Worm (Caenorhabditis elegans): ENCODE measurements around the gene prx-14.

prx-14 gene

DNA sequence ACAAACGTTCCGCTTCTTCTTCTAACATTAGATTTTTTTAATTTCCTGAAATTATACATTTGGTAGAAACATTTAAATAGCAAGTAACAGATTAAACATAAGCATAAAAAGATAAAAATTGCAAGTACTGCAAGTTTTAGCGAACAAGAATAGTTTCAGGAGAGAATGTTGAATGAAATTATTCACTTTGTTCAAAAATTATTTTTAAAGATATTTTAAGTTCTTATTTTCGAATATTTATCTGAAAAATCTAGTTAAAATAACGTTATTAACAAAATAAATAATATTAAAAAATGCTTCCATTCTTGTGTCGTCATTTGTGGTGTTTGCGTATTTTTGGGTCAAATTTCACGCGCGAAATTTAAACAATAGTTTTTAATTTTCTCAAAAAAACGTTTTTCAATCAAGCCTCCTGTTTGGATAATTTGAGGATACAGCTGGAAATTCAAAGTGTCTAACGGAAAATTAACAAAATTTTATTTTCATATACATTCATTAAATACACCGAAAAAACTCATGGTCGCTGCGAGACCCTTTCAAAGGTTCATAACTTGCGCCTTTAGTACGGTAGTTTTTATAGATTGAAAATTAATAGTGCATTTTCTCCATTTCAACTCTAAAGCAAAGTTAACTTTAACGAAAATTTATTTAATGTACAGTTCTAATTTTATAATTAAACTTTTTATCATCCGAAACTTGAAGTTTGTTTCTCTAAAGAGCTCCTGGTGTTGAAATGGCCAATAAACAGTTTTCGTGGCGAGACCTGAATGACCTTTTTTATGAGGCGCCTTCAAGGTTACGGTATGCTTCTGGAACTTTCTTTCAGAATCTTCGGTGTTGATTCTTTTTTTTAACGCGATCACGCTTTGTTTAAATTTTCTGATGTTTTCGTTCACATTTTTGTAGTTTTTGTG, 40.4 kb upstream of the prx-14 start, which contains the start of gene skih-2 (continued):
- no peak for TF ChIP-seq attf-5 (GFP tag; optimal IDR thresholded peaks at IDR 0.05)
- TF ChIP-seq B0336.3 (GFP tag; IDR thresholded peaks at IDR 0.05): no peak
- peak; percentile 91 for TF ChIP-seq xnd-1 (tag; optimal IDR thresholded peaks at IDR 0.05)
- TF ChIP-seq nhr-120 (GFP tag; IDR thresholded peaks at IDR 0.05): no peak
- TF ChIP-seq gei-17 (GFP tag; optimal IDR thresholded peaks at IDR 0.05): no peak
- TF ChIP-seq hrde-1 (tag; optimal IDR thresholded peaks at IDR 0.05; ENCODE audit: borderline replicate concordance): no peak
- TF ChIP-seq ceh-100 (GFP tag; IDR thresholded peaks at IDR 0.05): peak; percentile 44
- no peak for TF ChIP-seq sea-2 (GFP tag; IDR thresholded peaks at IDR 0.05)
- TF ChIP-seq hmg-20 (GFP tag; IDR thresholded peaks at IDR 0.05): no peak
- no peak for TF ChIP-seq ceh-27 (GFP tag; optimal IDR thresholded peaks at IDR 0.05)
- peak; percentile 14 for TF ChIP-seq snpc-3.4 (tag; optimal IDR thresholded peaks at IDR 0.05)
- TF ChIP-seq rec-8 (tag; optimal IDR thresholded peaks at IDR 0.05): no peak
- TF ChIP-seq let-526 (GFP tag; IDR thresholded peaks at IDR 0.05): no peak
- TF ChIP-seq Y53G8AR.9 (GFP tag; conservative IDR thresholded peaks at IDR 0.05): no peak
- no peak for TF ChIP-seq K11D2.4 (GFP tag; IDR thresholded peaks at IDR 0.05)
- TF ChIP-seq hlh-12 (tag; optimal IDR thresholded peaks at IDR 0.05): no peak
- TF ChIP-seq F49E8.2 (tag; optimal IDR thresholded peaks at IDR 0.05; ENCODE audit: insufficient read depth): peak; percentile 66
- TF ChIP-seq F33H1.4 (GFP tag; IDR thresholded peaks at IDR 0.05): peak; percentile 89
- no peak for TF ChIP-seq lin-40 (tag; optimal IDR thresholded peaks at IDR 0.05)
- TF ChIP-seq chd-7 (tag; optimal IDR thresholded peaks at IDR 0.05): no peak
- TF ChIP-seq lag-1 (GFP tag; IDR thresholded peaks at IDR 0.05): no peak
- TF ChIP-seq snpc-1.3 (tag; optimal IDR thresholded peaks at IDR 0.05; ENCODE audit: insufficient read depth): no peak
- TF ChIP-seq dpff-1 (tag; optimal IDR thresholded peaks at IDR 0.05): no peak
- no peak for TF ChIP-seq ztf-3 (GFP tag; optimal IDR thresholded peaks at IDR 0.05)
- TF ChIP-seq akir-1 (GFP tag; optimal IDR thresholded peaks at IDR 0.05): no peak
- no peak for TF ChIP-seq tbx-9 (tag; optimal IDR thresholded peaks at IDR 0.05; ENCODE audit: borderline replicate concordance)
- no peak for TF ChIP-seq madf-3 (GFP tag; IDR thresholded peaks at IDR 0.05)
- TF ChIP-seq F23B12.7 (tag; optimal IDR thresholded peaks at IDR 0.05; ENCODE audit: insufficient read depth): no peak
- TF ChIP-seq mcd-1 (GFP tag; IDR thresholded peaks at IDR 0.05): no peak
- TF ChIP-seq F57A8.1 (GFP tag; optimal IDR thresholded peaks at IDR 0.05): no peak
- TF ChIP-seq unc-130 (GFP tag; optimal IDR thresholded peaks at IDR 0.05): peak; percentile 16
- TF ChIP-seq rcor-1 (GFP tag; IDR thresholded peaks at IDR 0.05): peak; percentile 30; the same call in 1 of the 2 replicates
- peak; percentile 72 for TF ChIP-seq efl-1 (GFP tag; optimal IDR thresholded peaks at IDR 0.05)
- no peak for TF ChIP-seq tbp1 (GFP tag; optimal IDR thresholded peaks at IDR 0.05)
- TF ChIP-seq D2030.7 (GFP tag; IDR thresholded peaks at IDR 0.05): no peak; the same call in none of the 2 replicates
- TF ChIP-seq nhr-80 (tag; optimal IDR thresholded peaks at IDR 0.05): no peak
- no peak for TF ChIP-seq snpc-4 (GFP tag; optimal IDR thresholded peaks at IDR 0.05)
- peak in 2 of 4 experiments; percentile 16 to 20 for TF ChIP-seq snpc-4 (tag; optimal IDR thresholded peaks at IDR 0.05)
- TF ChIP-seq nfyb-1 (GFP tag; IDR thresholded peaks at IDR 0.05): peak; percentile 45; the same call in 1 of the 2 replicates
- TF ChIP-seq dpl-1 (GFP tag; optimal IDR thresholded peaks at IDR 0.05): peak; percentile 70
- no peak for TF ChIP-seq repo-1 (tag; optimal IDR thresholded peaks at IDR 0.05)
- TF ChIP-seq madf-6 (GFP tag; IDR thresholded peaks at IDR 0.05): peak; percentile 95
- TF ChIP-seq nhr-179 (tag; optimal IDR thresholded peaks at IDR 0.05): no peak
- no peak for TF ChIP-seq ZK185.1 (tag; optimal IDR thresholded peaks at IDR 0.05; ENCODE audit: poor library complexity, severe bottlenecking)
- TF ChIP-seq F39B2.1 (GFP tag; IDR thresholded peaks at IDR 0.05): no peak
- TF ChIP-seq Y79H2A.3 (GFP tag; conservative IDR thresholded peaks at IDR 0.05): no peak
